Worm (Caenorhabditis elegans): ENCODE results near the gene Y53G8B.2.

Gene Y53G8B.2

ce11 chrIII:3105212-3105611 is 1.5 kb upstream of the Y53G8B.2 start:
- no peak for TF ChIP-seq scrt-1 (GFP tag; IDR thresholded peaks at IDR 0.05)
- no peak for TF ChIP-seq pes-1 (GFP tag; IDR thresholded peaks at IDR 0.05)
- TF ChIP-seq ceh-36 (tag; optimal IDR thresholded peaks at IDR 0.05) = no peak
- TF ChIP-seq hmbx-1 (tag; optimal IDR thresholded peaks at IDR 0.05) = no peak

- TF ChIP-seq sea-1 (GFP tag; conservative IDR thresholded peaks at IDR 0.05) = no peak
- TF ChIP-seq ama-1 (optimal IDR thresholded peaks at IDR 0.05) = no peak
These were observed 781 bp upstream of the Y53G8B.2 start for ce11 chrIII:3104536-3104935.

- TF ChIP-seq ceh-13 (GFP tag; optimal IDR thresholded peaks at IDR 0.05) (no peak), flt-1 (GFP tag; IDR thresholded peaks at IDR 0.05) (no peak), pes-1 (GFP tag; IDR thresholded peaks at IDR 0.05) (no peak), scrt-1 (GFP tag; IDR thresholded peaks at IDR 0.05) (no peak), hnd-1 (tag; optimal IDR thresholded peaks at IDR 0.05) (no peak), tbx-37 (GFP tag; conservative IDR thresholded peaks at IDR 0.05) (no peak), ets-7 (tag; optimal IDR thresholded peaks at IDR 0.05) (no peak), sea-1 (GFP tag; conservative IDR thresholded peaks at IDR 0.05) (no peak), tra-4 (tag; optimal IDR thresholded peaks at IDR 0.05) (no peak), F13C5.2 (tag; optimal IDR thresholded peaks at IDR 0.05) (no peak), aly-1 (tag; optimal IDR thresholded peaks at IDR 0.05) (no peak), tbx-11 (GFP tag; IDR thresholded peaks at IDR 0.05) (no peak)
These were observed 3.0 kb downstream of the Y53G8B.2 start for ce11 chrIII:3100593-3101270.

ce11 chrIII:3100124-3100523 is 3.6 kb downstream of the Y53G8B.2 start:
- TF ChIP-seq pes-1 (GFP tag; IDR thresholded peaks at IDR 0.05) (no peak), hnd-1 (tag; optimal IDR thresholded peaks at IDR 0.05) (no peak), flt-1 (GFP tag; IDR thresholded peaks at IDR 0.05) (no peak), hmbx-1 (tag; optimal IDR thresholded peaks at IDR 0.05) (no peak), tbx-37 (GFP tag; conservative IDR thresholded peaks at IDR 0.05) (no peak), scrt-1 (GFP tag; IDR thresholded peaks at IDR 0.05) (no peak), tbx-11 (GFP tag; IDR thresholded peaks at IDR 0.05) (no peak), ceh-13 (GFP tag; optimal IDR thresholded peaks at IDR 0.05) (no peak), F13C5.2 (tag; optimal IDR thresholded peaks at IDR 0.05) (no peak), ama-1 (optimal IDR thresholded peaks at IDR 0.05) (no peak), ets-7 (tag; optimal IDR thresholded peaks at IDR 0.05) (no peak), sea-1 (GFP tag; conservative IDR thresholded peaks at IDR 0.05) (no peak), aly-1 (tag; optimal IDR thresholded peaks at IDR 0.05) (no peak), B0310.2 (tag; optimal IDR thresholded peaks at IDR 0.05) (no peak), tra-4 (tag; optimal IDR thresholded peaks at IDR 0.05) (no peak)

ce11 chrIII:3099407-3099806 is 4.3 kb downstream of the Y53G8B.2 start:
- no peak for TF ChIP-seq aly-1 (tag; optimal IDR thresholded peaks at IDR 0.05)
- no peak for TF ChIP-seq ama-1 (optimal IDR thresholded peaks at IDR 0.05)
- no peak for TF ChIP-seq ets-7 (tag; optimal IDR thresholded peaks at IDR 0.05)
- TF ChIP-seq flt-1 (GFP tag; IDR thresholded peaks at IDR 0.05) = no peak
- TF ChIP-seq tbx-37 (GFP tag; conservative IDR thresholded peaks at IDR 0.05) = no peak
- TF ChIP-seq ceh-36 (tag; optimal IDR thresholded peaks at IDR 0.05) = no peak
- no peak for TF ChIP-seq tra-4 (tag; optimal IDR thresholded peaks at IDR 0.05)
- TF ChIP-seq ceh-13 (GFP tag; optimal IDR thresholded peaks at IDR 0.05) = no peak
- no peak for TF ChIP-seq pes-1 (GFP tag; IDR thresholded peaks at IDR 0.05)
- TF ChIP-seq sea-1 (GFP tag; conservative IDR thresholded peaks at IDR 0.05) = no peak
- TF ChIP-seq B0310.2 (tag; optimal IDR thresholded peaks at IDR 0.05) = no peak

ce11 chrIII:3096091-3096490 is 7.7 kb downstream of the Y53G8B.2 start:
- TF ChIP-seq scrt-1 (GFP tag; IDR thresholded peaks at IDR 0.05) (no peak), ets-7 (tag; optimal IDR thresholded peaks at IDR 0.05) (no peak), F13C5.2 (tag; optimal IDR thresholded peaks at IDR 0.05) (no peak), ama-1 (optimal IDR thresholded peaks at IDR 0.05) (no peak), ceh-13 (GFP tag; optimal IDR thresholded peaks at IDR 0.05) (no peak), flt-1 (GFP tag; IDR thresholded peaks at IDR 0.05) (no peak), hmbx-1 (tag; optimal IDR thresholded peaks at IDR 0.05) (no peak), tra-4 (tag; optimal IDR thresholded peaks at IDR 0.05) (no peak), ceh-36 (tag; optimal IDR thresholded peaks at IDR 0.05) (no peak), hmg-4 (GFP tag; optimal IDR thresholded peaks at IDR 0.05) (no peak)

- TF ChIP-seq tbx-37 (GFP tag; conservative IDR thresholded peaks at IDR 0.05) (no peak), ets-7 (tag; optimal IDR thresholded peaks at IDR 0.05) (no peak), B0310.2 (tag; optimal IDR thresholded peaks at IDR 0.05) (no peak)
These were observed 9.1 kb downstream of the Y53G8B.2 start for ce11 chrIII:3094694-3095093.

ce11 chrIII:3091572-3091971 is 12.2 kb downstream of the Y53G8B.2 start, which contains the start of gene ccep-135:
Gene ccep-135 (plus strand): TSS chrIII:3091872.
- TF ChIP-seq hnd-1 (tag; optimal IDR thresholded peaks at IDR 0.05) (no peak), F13C5.2 (tag; optimal IDR thresholded peaks at IDR 0.05) (no peak), pes-1 (GFP tag; IDR thresholded peaks at IDR 0.05) (no peak), ceh-36 (tag; optimal IDR thresholded peaks at IDR 0.05) (no peak), sea-1 (GFP tag; conservative IDR thresholded peaks at IDR 0.05) (no peak), scrt-1 (GFP tag; IDR thresholded peaks at IDR 0.05) (no peak), ets-7 (tag; optimal IDR thresholded peaks at IDR 0.05) (no peak)

ce11 chrIII:3086471-3086870 is 17.3 kb downstream of the Y53G8B.2 start, which contains the start of gene sft-1:
Gene sft-1 (plus strand): TSS chrIII:3086671.
- TF ChIP-seq hmg-4 (GFP tag; optimal IDR thresholded peaks at IDR 0.05) (no peak), ama-1 (optimal IDR thresholded peaks at IDR 0.05) (no peak), tbx-37 (GFP tag; conservative IDR thresholded peaks at IDR 0.05) (no peak), aly-1 (tag; optimal IDR thresholded peaks at IDR 0.05) (no peak), hnd-1 (tag; optimal IDR thresholded peaks at IDR 0.05) (no peak), tbx-11 (GFP tag; IDR thresholded peaks at IDR 0.05) (no peak)

All from whole organism, early embryonic.